Worm (Caenorhabditis elegans) whole organism, early embryonic: Measurements from ENCODE around the gene fbxb-118.

Experiments used
- B0310.2 ChIP-seq: sonication (generic microtip); optimal IDR thresholded peaks from 2 replicates; lab custom pipeline; 2016; ENCODE audit warnings: mild to moderate bottlenecking, missing genetic modification characterization, missing compliant biosample characterization
- F13C5.2 ChIP-seq: sonication (generic microtip); optimal IDR thresholded peaks from 2 replicates; lab custom pipeline; 2017; ENCODE audit warnings: mild to moderate bottlenecking, missing genetic modification characterization, inconsistent platforms, missing compliant biosample characterization
- aly-1 ChIP-seq: sonication (generic microtip); optimal IDR thresholded peaks from 2 replicates; lab custom pipeline; 2016; ENCODE audit warnings: missing genetic modification characterization, missing compliant biosample characterization
- ama-1 ChIP-seq: fragments of 150-350 bp; optimal IDR thresholded peaks from 2 replicates; lab custom pipeline; 2014
- ceh-13 ChIP-seq: fragments of 200-800 bp; sonication (Bioruptor generic); optimal IDR thresholded peaks from 2 replicates; lab custom pipeline; 2018; ENCODE audit warnings: mild to moderate bottlenecking, missing genetic modification characterization, missing compliant biosample characterization
- ceh-36 ChIP-seq: sonication (generic microtip); optimal IDR thresholded peaks from 2 replicates; lab custom pipeline; 2016; ENCODE audit warnings: missing genetic modification characterization, inconsistent platforms, missing compliant biosample characterization
- ets-7 ChIP-seq: sonication (generic microtip); optimal IDR thresholded peaks from 2 replicates; lab custom pipeline; 2016; ENCODE audit warnings: missing genotype, missing genetic modification characterization, missing compliant biosample characterization
- flt-1 ChIP-seq: fragments of 200-800 bp; sonication (Bioruptor generic); IDR thresholded peaks from 2 replicates; pipeline ENCODE4 v1.3.6; 2022; ENCODE audit warnings: missing genetic modification characterization, missing compliant biosample characterization
- hmbx-1 ChIP-seq: sonication (generic microtip); optimal IDR thresholded peaks from 2 replicates; lab custom pipeline; 2016; ENCODE audit warnings: mild to moderate bottlenecking, missing genetic modification characterization, missing compliant biosample characterization
- hmg-4 ChIP-seq: fragments of 200-800 bp; sonication (Bioruptor generic); optimal IDR thresholded peaks from 2 replicates; lab custom pipeline; 2018; ENCODE audit warnings: mild to moderate bottlenecking, missing genetic modification characterization, missing compliant biosample characterization
- hnd-1 ChIP-seq: sonication (generic microtip); optimal IDR thresholded peaks from 2 replicates; lab custom pipeline; 2016; ENCODE audit warnings: missing genetic modification characterization, missing compliant biosample characterization
- pes-1 ChIP-seq: fragments of 200-800 bp; sonication (Bioruptor generic); IDR thresholded peaks from 2 replicates; pipeline ENCODE4 v1.3.6; 2022; ENCODE audit warnings: missing genetic modification reagents, missing genetic modification characterization, missing compliant biosample characterization
- scrt-1 ChIP-seq: fragments of 200-800 bp; sonication (Bioruptor generic); IDR thresholded peaks from 2 replicates; pipeline ENCODE4 v1.3.6; 2022; ENCODE audit warnings: missing genetic modification characterization, missing compliant biosample characterization
- sea-1 ChIP-seq: fragments of 200-800 bp; sonication (Bioruptor generic); conservative IDR thresholded peaks from 2 replicates; pipeline ENCODE4 v1.3.6; 2022; ENCODE audit warnings: missing genetic modification characterization, missing compliant biosample characterization
- tbx-11 ChIP-seq: fragments of 200-800 bp; sonication (Bioruptor generic); IDR thresholded peaks from 2 replicates; pipeline ENCODE4 v1.3.6; 2022; ENCODE audit warnings: missing genetic modification characterization, missing compliant biosample characterization
- tbx-37 ChIP-seq: fragments of 200-800 bp; sonication (Bioruptor generic); conservative IDR thresholded peaks from 2 replicates; pipeline ENCODE4 v1.3.6; 2022; ENCODE audit warnings: missing genetic modification reagents, missing genetic modification characterization, missing compliant biosample characterization
- tra-4 ChIP-seq: sonication (generic microtip); optimal IDR thresholded peaks from 2 replicates; lab custom pipeline; 2017; ENCODE audit warnings: missing genetic modification characterization, missing compliant biosample characterization

fbxb-118 gene

ce11 chrII:4063997-4064396 lies at the start of gene fbxb-118:
fbxb-118 (minus strand) TSS chrII:4064097.
- TF ChIP-seq ceh-13 (GFP tag; lab: Kevin White, UChicago) (no peak), flt-1 (GFP tag; lab: Robert Waterston, UW) (no peak), B0310.2 (tag; lab: Kevin White, UChicago) (no peak), tra-4 (tag; lab: Kevin White, UChicago) (no peak), F13C5.2 (tag; lab: Kevin White, UChicago) (no peak), scrt-1 (GFP tag; lab: Robert Waterston, UW) (no peak), hmg-4 (GFP tag; lab: Kevin White, UChicago) (no peak), hmbx-1 (tag; lab: Kevin White, UChicago) (no peak), sea-1 (no peak), hnd-1 (tag; lab: Kevin White, UChicago) (no peak), aly-1 (tag; lab: Kevin White, UChicago) (no peak), tbx-37 (GFP tag; lab: Robert Waterston, UW) (no peak), ama-1 (no peak), tbx-11 (GFP tag; lab: Robert Waterston, UW) (no peak)

- no peak for TF ChIP-seq B0310.2 (tag; lab: Kevin White, UChicago)
- TF ChIP-seq F13C5.2 (tag; lab: Kevin White, UChicago), result no peak
- no peak for TF ChIP-seq scrt-1 (GFP tag; lab: Robert Waterston, UW)
- no peak for TF ChIP-seq ceh-13 (GFP tag; lab: Kevin White, UChicago)
- no peak for TF ChIP-seq sea-1
- no peak for TF ChIP-seq ceh-36 (tag; lab: Kevin White, UChicago)
These were observed 43.3 kb upstream of the fbxb-118 start for ce11 chrII:4107196-4107595.

DNA sequence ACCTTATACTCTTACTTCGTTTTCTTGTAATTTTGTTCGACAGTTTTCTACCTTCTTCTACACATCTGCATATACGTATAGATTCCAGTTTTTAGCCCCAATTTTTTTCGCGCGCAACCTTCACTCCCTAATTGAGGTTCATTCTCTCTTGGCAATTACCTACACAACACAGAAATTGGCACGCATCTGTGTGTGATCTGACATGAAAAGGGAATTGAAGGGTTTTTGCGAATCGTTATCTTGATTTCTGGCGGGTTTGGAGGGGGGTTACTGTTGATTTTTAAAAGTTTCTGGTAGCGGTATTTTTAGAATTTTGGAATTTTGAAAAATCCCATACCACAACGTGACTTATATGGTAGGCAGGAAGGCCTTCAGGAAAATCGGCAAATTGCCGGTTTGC lies 38.8 kb upstream of the fbxb-118 start:
- no peak for TF ChIP-seq ceh-36 (tag; lab: Kevin White, UChicago)
- TF ChIP-seq tra-4 (tag; lab: Kevin White, UChicago), result no peak
- TF ChIP-seq F13C5.2 (tag; lab: Kevin White, UChicago), result no peak

ce11 chrII:4100485-4100884 lies 36.6 kb upstream of the fbxb-118 start, which contains the start of gene rhgf-2:
rhgf-2 (plus strand) TSS chrII:4100785.
- TF ChIP-seq tra-4 (tag; lab: Kevin White, UChicago), result no peak
- no peak for TF ChIP-seq tbx-11 (GFP tag; lab: Robert Waterston, UW)
- no peak for TF ChIP-seq ceh-36 (tag; lab: Kevin White, UChicago)
- no peak for TF ChIP-seq hnd-1 (tag; lab: Kevin White, UChicago)
- no peak for TF ChIP-seq ceh-13 (GFP tag; lab: Kevin White, UChicago)

DNA sequence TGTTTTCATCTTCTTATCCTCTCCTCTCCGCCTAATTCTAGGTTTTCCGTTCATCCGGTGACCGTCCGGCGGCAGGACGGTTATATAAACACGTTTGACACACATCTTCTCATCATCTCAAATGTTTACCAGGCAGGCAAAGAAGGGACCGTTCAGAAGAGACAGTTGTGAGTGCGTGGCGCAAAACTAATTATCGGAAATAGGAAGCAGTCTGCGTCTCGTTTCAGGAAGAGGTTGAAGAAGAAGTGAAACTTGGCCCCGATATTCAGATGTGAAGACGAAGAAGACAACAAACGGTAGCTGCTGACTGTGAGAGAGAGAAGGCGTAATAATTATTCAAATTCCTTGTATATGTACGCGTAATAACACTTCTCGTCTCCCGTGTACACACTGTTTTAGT lies 34.9 kb upstream of the fbxb-118 start:
- TF ChIP-seq sea-1 (no peak), tra-4 (tag; lab: Kevin White, UChicago) (no peak), pes-1 (GFP tag; lab: Robert Waterston, UW) (no peak), scrt-1 (GFP tag; lab: Robert Waterston, UW) (no peak), ets-7 (no peak), ama-1 (no peak), hnd-1 (tag; lab: Kevin White, UChicago) (no peak), aly-1 (tag; lab: Kevin White, UChicago) (no peak)

DNA sequence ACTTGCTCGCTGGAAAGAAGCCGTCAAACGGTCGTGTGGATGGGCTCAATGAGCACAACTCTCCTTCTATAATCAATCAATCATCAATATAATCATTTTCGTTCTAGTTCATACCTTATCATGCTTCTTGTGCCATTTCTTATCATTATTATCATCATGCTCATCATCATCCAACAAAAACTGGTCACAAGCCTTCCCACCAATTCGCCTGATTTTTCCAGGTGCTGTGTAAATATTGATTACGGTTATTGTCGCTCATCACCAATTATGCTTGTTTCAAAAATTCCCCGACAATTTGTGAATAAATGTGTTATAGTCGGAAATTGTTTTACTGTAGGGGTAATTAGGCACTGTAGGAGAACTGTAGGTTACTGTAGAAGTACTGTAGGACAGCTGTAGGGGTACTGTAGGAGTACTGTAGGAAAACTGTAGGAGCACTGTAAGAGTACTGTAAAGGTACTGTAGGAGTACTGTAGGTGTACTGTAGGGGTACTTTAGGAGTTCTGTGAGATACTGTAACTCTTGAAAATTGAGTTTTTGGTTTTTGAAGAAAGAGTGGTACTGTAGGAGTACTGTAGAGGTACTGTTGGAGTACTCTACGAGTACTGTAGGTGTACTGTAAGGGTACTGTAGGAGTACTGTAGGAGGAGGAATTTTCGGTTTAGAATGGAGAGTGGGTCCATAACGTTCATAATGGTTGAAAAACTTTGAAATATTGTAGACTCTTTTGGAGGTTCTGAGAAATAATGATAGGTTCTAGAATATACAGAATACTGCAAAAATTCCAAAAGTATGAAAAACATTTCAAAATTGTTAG lies 30.3 kb upstream of the fbxb-118 start:
- TF ChIP-seq tra-4 (tag; lab: Kevin White, UChicago), result no peak
- no peak for TF ChIP-seq B0310.2 (tag; lab: Kevin White, UChicago)
- TF ChIP-seq sea-1, result 0 out of 2 replicates have a peak, but pooled peaks have one; percentile 51
- no peak for TF ChIP-seq hnd-1 (tag; lab: Kevin White, UChicago)
- no peak for TF ChIP-seq ama-1
- TF ChIP-seq tbx-37 (GFP tag; lab: Robert Waterston, UW), result no peak

DNA sequence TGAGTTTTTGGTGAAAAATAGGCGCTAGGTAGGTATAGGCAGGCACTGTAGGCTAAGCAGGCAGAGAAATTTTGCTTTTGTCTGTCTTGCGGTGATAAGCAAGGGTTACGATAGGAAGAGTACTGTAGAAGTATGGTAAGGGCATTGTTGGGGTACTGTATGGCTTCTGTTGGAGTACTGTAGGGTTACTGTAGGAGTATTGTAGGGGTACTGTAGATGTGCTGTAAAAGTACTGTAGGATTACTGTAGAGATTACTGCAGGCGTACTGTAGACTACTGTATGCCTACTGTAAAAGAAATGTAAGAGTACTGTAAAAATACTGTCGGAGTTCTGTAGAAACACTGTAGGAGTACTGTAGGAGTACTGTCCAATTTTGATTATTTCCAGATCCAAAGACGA lies 28.6 kb upstream of the fbxb-118 start:
- TF ChIP-seq hnd-1 (tag; lab: Kevin White, UChicago) (no peak), tbx-37 (GFP tag; lab: Robert Waterston, UW) (no peak), B0310.2 (tag; lab: Kevin White, UChicago) (no peak), tbx-11 (GFP tag; lab: Robert Waterston, UW) (no peak), hmbx-1 (tag; lab: Kevin White, UChicago) (no peak), tra-4 (tag; lab: Kevin White, UChicago) (no peak), scrt-1 (GFP tag; lab: Robert Waterston, UW) (no peak), flt-1 (GFP tag; lab: Robert Waterston, UW) (no peak), ama-1 (no peak), F13C5.2 (tag; lab: Kevin White, UChicago) (no peak), ets-7 (no peak), ceh-36 (tag; lab: Kevin White, UChicago) (no peak)

ce11 chrII:4091828-4092227 lies 27.9 kb upstream of the fbxb-118 start, which contains the start of gene R11F4.1:
R11F4.1 (plus strand) TSS chrII:4091930.
- TF ChIP-seq flt-1 (GFP tag; lab: Robert Waterston, UW) (no peak), B0310.2 (tag; lab: Kevin White, UChicago) (no peak), pes-1 (GFP tag; lab: Robert Waterston, UW) (no peak)
